Worm (Caenorhabditis elegans) whole organism, L4 larva: Measurements from ENCODE around the gene C02E7.6.
"Not testable (repeated sequence)": the region's sequence is repeated elsewhere in the genome, so short reads cannot be mapped to it uniquely, and the experiment has no call there.

ENCODE experiments used
- F49E8.2 ChIP-seq: sonication (generic microtip); optimal IDR thresholded peaks from 2 replicates; lab custom pipeline; 2016; ENCODE audit warnings: missing compliant biosample characterization, mild to moderate bottlenecking, missing genetic modification characterization, borderline replicate concordance
- Y105C5A.15 ChIP-seq: fragments of 200-800 bp; sonication (Bioruptor generic); IDR thresholded peaks from 2 replicates; pipeline ENCODE4 v1.3.6; 2022; ENCODE audit warnings: missing genetic modification characterization, missing compliant biosample characterization
- Y75B8A.6 ChIP-seq: fragments of 200-800 bp; sonication (Bioruptor generic); IDR thresholded peaks from 2 replicates; pipeline ENCODE4 v1.3.6; 2022; ENCODE audit warnings: missing genetic modification reagents, missing genetic modification characterization, missing compliant biosample characterization
- ZK337.2 ChIP-seq: fragments of 200-800 bp; sonication (Bioruptor generic); IDR thresholded peaks from 2 replicates; pipeline ENCODE4 v1.3.6; 2022; ENCODE audit warnings: missing genetic modification reagents, missing genetic modification characterization, missing compliant biosample characterization
- aha-1 ChIP-seq: fragments of 150-350 bp; peaks from one replicate; lab custom pipeline; 2014; ENCODE audit warnings: missing biosample characterization, missing genetic modification characterization
- aly-2 ChIP-seq: sonication (generic microtip); optimal IDR thresholded peaks from 2 replicates; lab custom pipeline; 2018; ENCODE audit warnings: missing biosample characterization, missing genetic modification characterization
- ama-1 ChIP-seq: fragments of 150-350 bp; optimal IDR thresholded peaks from 2 replicates; lab custom pipeline; 2014; ENCODE audit warnings: inconsistent platforms, mixed read lengths
- ceh-62 ChIP-seq: sonication (generic microtip); optimal IDR thresholded peaks from 2 replicates; lab custom pipeline; 2017; ENCODE audit warnings: missing biosample characterization, missing genetic modification characterization
- cey-2 ChIP-seq: sonication (generic microtip); optimal IDR thresholded peaks from 3 replicates; lab custom pipeline; 2017; ENCODE audit warnings: missing genetic modification characterization, mild to moderate bottlenecking, missing compliant biosample characterization, antibody characterized with exemption, borderline replicate concordance; ENCODE audit not compliant: insufficient read depth
- daf-12 ChIP-seq: fragments of 150-350 bp; optimal IDR thresholded peaks from 2 replicates; lab custom pipeline; 2014; ENCODE audit warnings: missing biosample characterization, missing genetic modification reagents, missing genetic modification characterization
- daf-16 ChIP-seq, 3 experiments: sonication (generic microtip); optimal IDR thresholded peaks; 2 replicates each; lab custom pipeline; 2016 to 2017; ENCODE audit warnings: missing genetic modification characterization in 3 of 3, missing genetic modification reagents in 3 of 3, mild to moderate bottlenecking in 2 of 3, missing compliant biosample characterization in 2 of 3, missing biosample characterization in 1 of 3, moderate library complexity in 1 of 3
- dpl-1 ChIP-seq: fragments of 150-350 bp; optimal IDR thresholded peaks from 2 replicates; lab custom pipeline; 2014; ENCODE audit warnings: missing biosample characterization, missing genetic modification reagents, missing genetic modification characterization
- fkh-10 ChIP-seq: fragments of 150-350 bp; optimal IDR thresholded peaks from 2 replicates; lab custom pipeline; 2014; ENCODE audit warnings: missing biosample characterization, missing genetic modification reagents, missing genetic modification characterization
- fos-1 ChIP-seq: fragments of 150-350 bp; optimal IDR thresholded peaks from 2 replicates; lab custom pipeline; 2014; ENCODE audit warnings: missing biosample characterization, missing genetic modification characterization
- lin-38 ChIP-seq: fragments of 200-800 bp; sonication (Bioruptor generic); IDR thresholded peaks from 2 replicates; pipeline ENCODE4 v1.3.6; 2022; ENCODE audit warnings: missing genetic modification reagents, missing genetic modification characterization, missing compliant biosample characterization
- lir-3 ChIP-seq: sonication (generic microtip); optimal IDR thresholded peaks from 2 replicates; lab custom pipeline; 2016; ENCODE audit warnings: mild to moderate bottlenecking, missing genetic modification characterization, missing compliant biosample characterization
- lsy-2 ChIP-seq, 2 experiments: fragments of 150-350 bp in 1 of 2; sonication (generic microtip) in 1 of 2; optimal IDR thresholded peaks; 2 replicates each; lab custom pipeline; 2014 to 2017; ENCODE audit warnings: missing biosample characterization in 2 of 2, missing genetic modification characterization in 2 of 2
- mdl-1 ChIP-seq, 2 experiments: fragments of 150-350 bp in 1 of 2; sonication (generic microtip) in 1 of 2; optimal IDR thresholded peaks; 2 replicates each; lab custom pipeline; 2014 to 2017; ENCODE audit warnings: missing biosample characterization in 2 of 2, missing genetic modification characterization in 2 of 2
- nhr-28 ChIP-seq: fragments of 150-350 bp; optimal IDR thresholded peaks from 2 replicates; lab custom pipeline; 2014; ENCODE audit warnings: missing biosample characterization, missing genetic modification characterization
- nhr-48 ChIP-seq: sonication (generic microtip); optimal IDR thresholded peaks from 2 replicates; lab custom pipeline; 2016; ENCODE audit warnings: mild to moderate bottlenecking, missing genetic modification characterization, missing compliant biosample characterization
- nhr-77 ChIP-seq: fragments of 150-350 bp; optimal IDR thresholded peaks from 2 replicates; lab custom pipeline; 2014; ENCODE audit warnings: missing biosample characterization, missing genetic modification characterization
- pha-4 ChIP-seq, 2 experiments: fragments of 150-350 bp in 1 of 2; fragments of 200-800 bp in 1 of 2; sonication (Bioruptor generic) in 1 of 2; IDR thresholded peaks in 1 of 2; optimal IDR thresholded peaks in 1 of 2; 2 replicates each; pipeline versions ENCODE4 v1.3.6 to Lab custom; 2014 to 2022; ENCODE audit warnings: missing genetic modification characterization in 2 of 2, missing genetic modification reagents in 2 of 2, missing biosample characterization in 1 of 2, missing compliant biosample characterization in 1 of 2
- sdz-12 ChIP-seq: fragments of 200-800 bp; sonication (Bioruptor generic); optimal IDR thresholded peaks from 2 replicates; lab custom pipeline; 2018; ENCODE audit warnings: mild to moderate bottlenecking, missing genetic modification characterization, missing compliant biosample characterization
- set-16 ChIP-seq: fragments of 200-800 bp; sonication (Bioruptor generic); IDR thresholded peaks from 2 replicates; pipeline ENCODE4 v1.3.6; 2022; ENCODE audit warnings: missing genetic modification reagents, missing genetic modification characterization, missing compliant biosample characterization
- snpc-4 ChIP-seq: fragments of 150-350 bp; optimal IDR thresholded peaks from 2 replicates; lab custom pipeline; 2014; ENCODE audit warnings: missing biosample characterization, missing genetic modification characterization
- unc-130 ChIP-seq: sonication (generic microtip); optimal IDR thresholded peaks from 2 replicates; lab custom pipeline; 2016; ENCODE audit warnings: missing genetic modification reagents, missing genetic modification characterization, missing compliant biosample characterization
- unc-62 ChIP-seq, 3 experiments: fragments of 150-350 bp in 1 of 3; sonication (generic microtip); optimal IDR thresholded peaks in 2 of 3; peaks in 1 of 3; 1 replicate in 1 of 3; 2 replicates in 2 of 3; lab custom pipeline; 2014 to 2017; ENCODE audit warnings: missing biosample characterization in 3 of 3, missing genetic modification characterization in 3 of 3, missing genetic modification reagents in 3 of 3, missing genotype in 1 of 3
- zfp-2 ChIP-seq: sonication (generic microtip); optimal IDR thresholded peaks from 2 replicates; lab custom pipeline; 2016; ENCODE audit warnings: mild to moderate bottlenecking, missing genetic modification characterization, missing compliant biosample characterization
- zip-2 ChIP-seq: fragments of 150-350 bp; optimal IDR thresholded peaks from 2 replicates; lab custom pipeline; 2014; ENCODE audit warnings: missing biosample characterization, missing genetic modification characterization

Gene C02E7.6

ce11 chrV:4890781-4891180, 28.2 kb upstream of the C02E7.6 start:
- TF ChIP-seq Y75B8A.6 (GFP tag; lab: Robert Waterston, UW): no peak
- TF ChIP-seq sdz-12 (GFP tag; lab: Kevin White, UChicago): no peak
- TF ChIP-seq set-16 (GFP tag; lab: Robert Waterston, UW): peak; percentile 86
- no peak for TF ChIP-seq daf-16 (GFP tag; optimal IDR thresholded peaks at IDR 0.05; lab: Kevin White, UChicago)
- TF ChIP-seq daf-16 (tag; optimal IDR thresholded peaks at IDR 0.05; lab: Kevin White, UChicago): no peak
- TF ChIP-seq lir-3 (tag; lab: Kevin White, UChicago): no peak

- TF ChIP-seq unc-130 (GFP tag; lab: Kevin White, UChicago) (peak; percentile 26), F49E8.2 (tag; lab: Kevin White, UChicago) (peak; percentile 30), Y105C5A.15 (GFP tag; lab: Robert Waterston, UW) (no peak), ceh-62 (no peak), lin-38 (peak; percentile 60)
Observed at ce11 chrV:4891305-4891704, 27.7 kb upstream of the C02E7.6 start.

- TF ChIP-seq lsy-2 (tag; optimal IDR thresholded peaks at IDR 0.05; lab: Kevin White, UChicago): no peak
- no peak for TF ChIP-seq aly-2 (tag; lab: Kevin White, UChicago)
- no peak for TF ChIP-seq nhr-77 (tag; lab: Kevin White, UChicago)
- no peak for TF ChIP-seq ZK337.2 (GFP tag; lab: Robert Waterston, UW)
- no peak for TF ChIP-seq fkh-10 (GFP tag; lab: Kevin White, UChicago)
- TF ChIP-seq pha-4 (GFP tag; IDR thresholded peaks at IDR 0.05; lab: Robert Waterston, UW): no peak
- no peak for TF ChIP-seq pha-4 (tag; optimal IDR thresholded peaks at IDR 0.05; lab: Kevin White, UChicago)
- TF ChIP-seq nhr-48 (tag; lab: Kevin White, UChicago): no peak
- TF ChIP-seq aha-1 (tag; lab: Kevin White, UChicago): peak; percentile 21
Observed at ce11 chrV:4894971-4895370, 24.0 kb upstream of the C02E7.6 start, which contains the start of gene ugt-11. TSS of gene ugt-11 (minus strand) at chrV:4895071.

ce11 chrV:4895744-4896143, 23.3 kb upstream of the C02E7.6 start, which contains the start of gene ugt-9:
TSS of gene ugt-9 (plus strand) at chrV:4896048.
- TF ChIP-seq nhr-77 (tag; lab: Kevin White, UChicago) (peak; percentile 53), nhr-28 (tag; lab: Kevin White, UChicago) (peak; percentile 99), unc-62 (GFP tag; optimal IDR thresholded peaks at IDR 0.05 in 1 of 2; lab: Kevin White, UChicago) (peak in 1 of 2 experiments; percentile 84), unc-62 (tag; optimal IDR thresholded peaks at IDR 0.05; lab: Kevin White, UChicago) (no peak), zip-2 (tag; lab: Kevin White, UChicago) (no peak), set-16 (GFP tag; lab: Robert Waterston, UW) (no peak), daf-16 (GFP tag; optimal IDR thresholded peaks at IDR 0.05; lab: Kevin White, UChicago) (no peak), daf-16 (tag; optimal IDR thresholded peaks at IDR 0.05; lab: Kevin White, UChicago) (peak; percentile 17), zfp-2 (tag; lab: Kevin White, UChicago) (no peak)

ce11 chrV:4900020-4900419, 19.0 kb upstream of the C02E7.6 start, which contains the start of gene ugt-10:
TSS of gene ugt-10 (minus strand) at chrV:4900120.
- TF ChIP-seq unc-62 (GFP tag; optimal IDR thresholded peaks at IDR 0.05 in 1 of 2; lab: Kevin White, UChicago): peak in 1 of 2 experiments; percentile 75
- not testable (repeated sequence) for TF ChIP-seq unc-62 (tag; optimal IDR thresholded peaks at IDR 0.05; lab: Kevin White, UChicago)
- TF ChIP-seq, all 104 proteins: peak for 1; not testable (repeated sequence) for 103

ce11 chrV:4901074-4901473, 17.9 kb upstream of the C02E7.6 start, which contains the start of gene ugt-67:
TSS of gene ugt-67 (plus strand) at chrV:4901374.
- no peak for TF ChIP-seq fos-1 (tag; lab: Kevin White, UChicago)
- no peak for TF ChIP-seq ama-1 (lab: Kevin White, UChicago)
- peak; percentile 7 for TF ChIP-seq nhr-28 (tag; lab: Kevin White, UChicago)
- TF ChIP-seq aha-1 (tag; lab: Kevin White, UChicago): no peak
- TF ChIP-seq dpl-1 (GFP tag; lab: Kevin White, UChicago): no peak

- TF ChIP-seq mdl-1 (tag; optimal IDR thresholded peaks at IDR 0.05; lab: Kevin White, UChicago): peak in 1 of 2 experiments; percentile 0
- no peak for TF ChIP-seq cey-2 (tag; lab: Kevin White, UChicago)
- TF ChIP-seq snpc-4 (tag; lab: Kevin White, UChicago): no peak
- TF ChIP-seq daf-12: no peak
- TF ChIP-seq nhr-28 (tag; lab: Kevin White, UChicago): peak; percentile 100
Observed at ce11 chrV:4903696-4904095, 15.3 kb upstream of the C02E7.6 start, which contains the start of gene ugt-8. TSS of gene ugt-8 (plus strand) at chrV:4903930.
